Worm (Caenorhabditis elegans) whole organism, midembryonic: ENCODE measurements around the gene spp-28.

Source experiments
- T22C8.4 ChIP-seq: fragments of 200-800 bp; sonication (Bioruptor generic); IDR thresholded peaks from 2 replicates; pipeline ENCODE4 v1.3.6; 2022; ENCODE audit warnings: missing genetic modification characterization, missing compliant biosample characterization
- cog-1 ChIP-seq: sonication (generic microtip); optimal IDR thresholded peaks from 2 replicates; lab custom pipeline; 2016; ENCODE audit warnings: missing genetic modification characterization, missing compliant biosample characterization
- flt-1 ChIP-seq: fragments of 200-800 bp; sonication (Bioruptor generic); IDR thresholded peaks from 2 replicates; pipeline ENCODE4 v1.3.6; 2022; ENCODE audit warnings: missing genetic modification characterization, missing compliant biosample characterization
- klf-2 ChIP-seq: fragments of 200-800 bp; sonication (Bioruptor generic); conservative IDR thresholded peaks from 2 replicates; pipeline ENCODE4 v1.3.6; 2022; ENCODE audit warnings: missing genetic modification reagents, missing genetic modification characterization, missing compliant biosample characterization
- med-1 ChIP-seq: sonication (generic microtip); optimal IDR thresholded peaks from 2 replicates; lab custom pipeline; 2017; ENCODE audit warnings: missing genetic modification characterization, mild to moderate bottlenecking, missing compliant biosample characterization, antibody characterized with exemption, missing genetic modification reagents; ENCODE audit not compliant: insufficient read depth
- ref-1 ChIP-seq: fragments of 200-800 bp; sonication (Bioruptor generic); conservative IDR thresholded peaks from 2 replicates; pipeline ENCODE4 v1.3.6; 2022; ENCODE audit warnings: missing genetic modification reagents, missing genetic modification characterization, missing compliant biosample characterization
- tab-1 ChIP-seq: fragments of 200-800 bp; sonication (Bioruptor generic); IDR thresholded peaks from 2 replicates; pipeline ENCODE4 v1.3.6; 2022; ENCODE audit warnings: missing genetic modification characterization, missing compliant biosample characterization
- ztf-23 ChIP-seq: fragments of 200-800 bp; sonication (Bioruptor generic); IDR thresholded peaks from 2 replicates; pipeline ENCODE4 v1.3.6; 2022; ENCODE audit warnings: missing genetic modification reagents, missing genetic modification characterization, missing compliant biosample characterization
- ztf-29 ChIP-seq: fragments of 200-800 bp; sonication (Bioruptor generic); IDR thresholded peaks from 2 replicates; pipeline ENCODE4 v1.3.6; 2022; ENCODE audit warnings: missing genetic modification reagents, missing genetic modification characterization, missing compliant biosample characterization

ce11 chrIII:4224722-4225121 lies 34.6 kb upstream of the spp-28 start:
- TF ChIP-seq flt-1 (GFP tag; lab: Robert Waterston, UW), result no peak
- no peak for TF ChIP-seq tab-1 (GFP tag; lab: Robert Waterston, UW)
- no peak for TF ChIP-seq T22C8.4 (GFP tag; lab: Robert Waterston, UW)
- no peak for TF ChIP-seq ztf-29
- no peak for TF ChIP-seq ztf-23
- no peak for TF ChIP-seq cog-1 (tag; lab: Kevin White, UChicago)
- no peak for TF ChIP-seq ref-1 (GFP tag; lab: Robert Waterston, UW)
- TF ChIP-seq med-1 (GFP tag; lab: Kevin White, UChicago), result no peak
- TF ChIP-seq klf-2 (GFP tag; lab: Robert Waterston, UW), result no peak
